Fruit fly (Drosophila melanogaster): ENCODE data around the gene CG32202.

CG32202 gene

dm6 chr3L:18653737-18654136 is 28.2 kb upstream of the CG32202 start:
- peak; percentile 30 for TF ChIP-seq Eip78C (GFP tag)
- no peak for TF ChIP-seq Lpt (GFP tag; optimal IDR thresholded peaks at IDR 0.05)
- TF ChIP-seq fkh (GFP tag; optimal IDR thresholded peaks at IDR 0.05), result peak; percentile 10

dm6 chr3L:18665594-18665993 is 16.4 kb upstream of the CG32202 start:
- TF ChIP-seq CG4318 (GFP tag; optimal IDR thresholded peaks at IDR 0.05) (no peak), CG3919 (GFP tag; optimal IDR thresholded peaks at IDR 0.05) (peak; percentile 35), Sox14 (GFP tag; optimal IDR thresholded peaks at IDR 0.05) (no peak), Sox15 (GFP tag; optimal IDR thresholded peaks at IDR 0.05) (no peak)

dm6 chr3L:18667115-18667514 is 14.9 kb upstream of the CG32202 start, which contains the start of gene CG42495:
Gene CG42495, plus strand, starts transcription at chr3L:18667361.
- TF ChIP-seq Met (GFP tag; optimal IDR thresholded peaks at IDR 0.05), result no peak
- peak; percentile 11 for TF ChIP-seq achi (GFP tag; optimal IDR thresholded peaks at IDR 0.05)
- TF ChIP-seq fkh (GFP tag; optimal IDR thresholded peaks at IDR 0.05), result peak; percentile 87
- TF ChIP-seq esn (GFP tag; optimal IDR thresholded peaks at IDR 0.05), result peak; percentile 7
- no peak for TF ChIP-seq CG10669 (GFP tag; optimal IDR thresholded peaks at IDR 0.05)
- no peak for TF ChIP-seq CG6792 (GFP tag; optimal IDR thresholded peaks at IDR 0.05)
- TF ChIP-seq Sox14 (GFP tag; optimal IDR thresholded peaks at IDR 0.05), result peak; percentile 45
- TF ChIP-seq cyc (GFP tag; optimal IDR thresholded peaks at IDR 0.05), result peak; percentile 2
- TF ChIP-seq Eip78C (GFP tag), result peak; percentile 45
- peak; percentile 79 for TF ChIP-seq svp (GFP tag)

- TF ChIP-seq Ets96B (tag; optimal IDR thresholded peaks at IDR 0.05) (no peak), svp (GFP tag) (peak; percentile 94), CG6792 (GFP tag; optimal IDR thresholded peaks at IDR 0.05) (no peak), CG31627 (GFP tag; optimal IDR thresholded peaks at IDR 0.05) (no peak)
Observed at dm6 chr3L:18669874-18670273, 12.1 kb upstream of the CG32202 start.

DNA sequence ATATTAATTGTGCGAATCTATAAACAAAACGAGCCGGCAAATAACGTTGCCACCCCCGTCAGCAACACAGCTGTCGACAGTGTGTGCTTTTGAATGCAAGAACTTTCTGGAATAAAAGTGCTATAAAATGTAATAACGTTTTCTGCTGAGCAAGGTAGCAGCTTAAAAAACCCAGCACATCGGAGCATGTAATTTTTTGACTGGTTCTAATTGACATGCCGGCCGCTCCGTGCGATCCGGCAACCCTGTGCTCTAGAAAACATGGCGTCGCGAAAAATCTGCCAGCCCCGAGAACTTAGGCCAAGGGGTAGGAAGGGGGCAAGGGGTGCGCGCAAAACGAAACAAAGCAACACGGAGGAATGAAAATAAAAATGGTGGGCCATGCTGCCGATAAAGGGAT is 9.8 kb upstream of the CG32202 start:
- TF ChIP-seq fd59A (GFP tag; optimal IDR thresholded peaks at IDR 0.05) (no peak), Smox (GFP tag; optimal IDR thresholded peaks at IDR 0.05) (no peak), CG11902 (GFP tag; optimal IDR thresholded peaks at IDR 0.05) (no peak), fd85E (GFP tag; optimal IDR thresholded peaks at IDR 0.05) (no peak), CG8119 (GFP tag; IDR thresholded peaks at IDR 0.05) (0 out of 3 replicates have a peak, but pooled peaks have one; percentile 23), CG11294 (GFP tag; IDR thresholded peaks at IDR 0.05) (no peak), achi (GFP tag; optimal IDR thresholded peaks at IDR 0.05) (peak; percentile 80), CG7368 (GFP tag; optimal IDR thresholded peaks at IDR 0.05) (no peak), vri (GFP tag; optimal IDR thresholded peaks at IDR 0.05) (no peak), CG16779 (tag; optimal IDR thresholded peaks at IDR 0.05) (no peak), net (GFP tag; optimal IDR thresholded peaks at IDR 0.05) (no peak), CG11762 (GFP tag; optimal IDR thresholded peaks at IDR 0.05; ENCODE audit: insufficient read depth) (no peak), Gug (GFP tag; IDR thresholded peaks at IDR 0.05) (no peak), ss (GFP tag; optimal IDR thresholded peaks at IDR 0.05) (no peak), dac (GFP tag; optimal IDR thresholded peaks at IDR 0.05) (no peak), salr (GFP tag; optimal IDR thresholded peaks at IDR 0.05) (no peak), cyc (GFP tag; optimal IDR thresholded peaks at IDR 0.05) (peak; percentile 34), pdm3 (GFP tag; optimal IDR thresholded peaks at IDR 0.05) (no peak), Sox15 (GFP tag; optimal IDR thresholded peaks at IDR 0.05) (no peak), Hr39 (GFP tag; optimal IDR thresholded peaks at IDR 0.05) (no peak), CG34406 (GFP tag; optimal IDR thresholded peaks at IDR 0.05) (no peak), dsx (GFP tag; optimal IDR thresholded peaks at IDR 0.05; ENCODE audit: poor library complexity, severe bottlenecking) (peak; percentile 37), OdsH (GFP tag; optimal IDR thresholded peaks at IDR 0.05) (no peak), CG31627 (GFP tag; optimal IDR thresholded peaks at IDR 0.05) (peak; percentile 35), Hr4 (GFP tag; optimal IDR thresholded peaks at IDR 0.05) (no peak), CG10631 (GFP tag; optimal IDR thresholded peaks at IDR 0.05) (no peak), CG6854 (GFP tag; optimal IDR thresholded peaks at IDR 0.05) (no peak), Eip78C (GFP tag) (peak; percentile 63), svp (GFP tag) (peak; percentile 82), CG6163 (GFP tag; IDR thresholded peaks at IDR 0.05) (peak; percentile 35; the same call in 2 of the 3 replicates), Hr38 (GFP tag; optimal IDR thresholded peaks at IDR 0.05) (no peak), Eip93F (GFP tag; optimal IDR thresholded peaks at IDR 0.05) (no peak), fkh (GFP tag; optimal IDR thresholded peaks at IDR 0.05) (no peak), CG10669 (GFP tag; optimal IDR thresholded peaks at IDR 0.05) (no peak), lz (GFP tag; optimal IDR thresholded peaks at IDR 0.05) (peak; percentile 61), Met (GFP tag; optimal IDR thresholded peaks at IDR 0.05) (no peak)

Measured in whole organism, prepupa.